Fruit fly (Drosophila melanogaster): Measurements from ENCODE around the gene Pura.

DNA sequence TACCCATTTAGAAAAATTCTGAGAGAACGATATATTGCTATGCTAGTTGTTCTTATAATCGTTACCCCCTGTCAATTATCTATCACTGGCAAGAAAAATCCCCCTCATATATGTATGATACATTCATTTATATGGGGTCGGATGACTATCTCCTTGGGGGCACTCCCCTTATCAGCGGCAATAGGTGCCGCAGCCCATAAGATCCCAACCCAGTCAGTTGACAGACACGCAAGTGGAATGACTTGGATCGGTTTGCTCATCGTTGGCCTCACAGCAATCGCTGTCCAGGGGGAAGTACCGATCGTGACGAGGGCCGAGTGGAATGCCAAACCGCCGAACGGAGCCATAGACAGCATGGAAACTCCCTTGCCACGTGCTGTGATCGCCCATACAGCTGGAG is 58.1 kb downstream of the Pura start, which contains the start of gene PGRP-SD:
- TF ChIP-seq CG6813 (GFP tag; optimal IDR thresholded peaks at IDR 0.05) (no peak), Neu2 (GFP tag; optimal IDR thresholded peaks at IDR 0.05; ENCODE audit: borderline replicate concordance) (no peak), Opbp (GFP tag; IDR thresholded peaks at IDR 0.05; ENCODE audit: partially characterized antibody) (no peak), CG9876 (GFP tag; optimal IDR thresholded peaks at IDR 0.05) (no peak), psq (GFP tag; optimal IDR thresholded peaks at IDR 0.05) (no peak), gt (GFP tag; IDR thresholded peaks at IDR 0.05) (no peak), salm (tag; optimal IDR thresholded peaks at IDR 0.05) (no peak), wdn (GFP tag; IDR thresholded peaks at IDR 0.05) (no peak)

Measured in whole organism, embryonic.